Worm (Caenorhabditis elegans) whole organism, L1 larva: ENCODE data around the gene K10H10.4.
A peak's percentile ranks its signal among the peaks of the same experiment; 100 is the strongest.

Source experiments
- C04F5.9 ChIP-seq: sonication (generic microtip); optimal IDR thresholded peaks from 2 replicates; lab custom pipeline; 2016; ENCODE audit warnings: missing genetic modification characterization, missing compliant biosample characterization
- F16B12.6 ChIP-seq: fragments of 150-350 bp; optimal IDR thresholded peaks from 2 replicates; lab custom pipeline; 2014; ENCODE audit warnings: missing biosample characterization, missing genetic modification characterization
- Y116A8C.19 ChIP-seq: sonication (generic microtip); optimal IDR thresholded peaks from 2 replicates; lab custom pipeline; 2016; ENCODE audit warnings: missing compliant biosample characterization, missing genetic modification characterization, borderline replicate concordance
- aha-1 ChIP-seq: fragments of 150-350 bp; optimal IDR thresholded peaks from 2 replicates; lab custom pipeline; 2014; ENCODE audit warnings: missing biosample characterization, missing genetic modification characterization
- blmp-1 ChIP-seq: fragments of 150-350 bp; optimal IDR thresholded peaks from 2 replicates; lab custom pipeline; 2014; ENCODE audit warnings: missing biosample characterization, missing genetic modification characterization
- ceh-82 ChIP-seq, 3 experiments: fragments of 150-350 bp in 1 of 3; sonication (generic microtip) in 2 of 3; optimal IDR thresholded peaks; 2 replicates each; lab custom pipeline; 2014 to 2017; ENCODE audit warnings: missing biosample characterization in 3 of 3, missing genetic modification characterization in 3 of 3
- ceh-88 ChIP-seq: fragments of 200-800 bp; sonication (Bioruptor generic); IDR thresholded peaks from 2 replicates; pipeline ENCODE4 v1.3.6; 2022; ENCODE audit warnings: missing genetic modification characterization, missing compliant biosample characterization
- ceh-90 ChIP-seq: sonication (generic microtip); optimal IDR thresholded peaks from 2 replicates; lab custom pipeline; 2016; ENCODE audit warnings: missing genetic modification characterization, missing compliant biosample characterization
- dpl-1 ChIP-seq, 3 experiments: fragments of 150-350 bp in 2 of 3; sonication (generic microtip) in 1 of 3; optimal IDR thresholded peaks; 2 replicates each; lab custom pipeline; 2014 to 2017; ENCODE audit warnings: missing biosample characterization in 3 of 3, missing genetic modification characterization in 3 of 3, missing genetic modification reagents in 3 of 3
- dsc-1 ChIP-seq: sonication (generic microtip); optimal IDR thresholded peaks from 2 replicates; lab custom pipeline; 2016; ENCODE audit warnings: mild to moderate bottlenecking, missing genetic modification characterization, missing compliant biosample characterization
- efl-1 ChIP-seq, 4 experiments: fragments of 150-350 bp; optimal IDR thresholded peaks in 3 of 4; peaks in 1 of 4; 1 replicate in 1 of 4; 2 replicates in 3 of 4; lab custom pipeline; 2014; ENCODE audit warnings: missing biosample characterization in 2 of 4, missing genetic modification characterization in 2 of 4, missing genetic modification reagents in 2 of 4
- efl-3 ChIP-seq: fragments of 200-800 bp; sonication (Bioruptor generic); optimal IDR thresholded peaks from 2 replicates; lab custom pipeline; 2018; ENCODE audit warnings: mild to moderate bottlenecking, missing genetic modification characterization, missing compliant biosample characterization
- elt-2 ChIP-seq: sonication (generic microtip); optimal IDR thresholded peaks from 2 replicates; lab custom pipeline; 2016; ENCODE audit warnings: missing genetic modification characterization, mild to moderate bottlenecking, inconsistent platforms, missing compliant biosample characterization, missing genetic modification reagents
- ets-5 ChIP-seq: fragments of 200-800 bp; sonication (Bioruptor generic); IDR thresholded peaks from 2 replicates; pipeline ENCODE4 v1.3.6; 2022; ENCODE audit warnings: missing genetic modification characterization, missing compliant biosample characterization
- fkh-10 ChIP-seq: sonication (generic microtip); optimal IDR thresholded peaks from 2 replicates; lab custom pipeline; 2017; ENCODE audit warnings: missing biosample characterization, missing genetic modification reagents, missing genetic modification characterization
- fkh-8 ChIP-seq: sonication (generic microtip); optimal IDR thresholded peaks from 2 replicates; lab custom pipeline; 2016; ENCODE audit warnings: mild to moderate bottlenecking, missing genetic modification characterization, missing compliant biosample characterization
- fos-1 ChIP-seq: fragments of 150-350 bp; optimal IDR thresholded peaks from 2 replicates; lab custom pipeline; 2014; ENCODE audit warnings: missing biosample characterization, missing genetic modification characterization
- hlh-17 ChIP-seq: fragments of 200-800 bp; sonication (Bioruptor generic); optimal IDR thresholded peaks from 2 replicates; lab custom pipeline; 2018; ENCODE audit warnings: missing genetic modification characterization, mild to moderate bottlenecking, missing compliant biosample characterization, moderate library complexity, borderline replicate concordance
- hpl-2 ChIP-seq: fragments of 150-350 bp; optimal IDR thresholded peaks from 2 replicates; lab custom pipeline; 2014; ENCODE audit warnings: missing biosample characterization, missing genetic modification reagents, missing genetic modification characterization
- irx-1 ChIP-seq: sonication (generic microtip); optimal IDR thresholded peaks from 2 replicates; lab custom pipeline; 2016; ENCODE audit warnings: missing genetic modification characterization, missing compliant biosample characterization
- lin-14 ChIP-seq: fragments of 200-800 bp; sonication (Bioruptor generic); optimal IDR thresholded peaks from 2 replicates; lab custom pipeline; 2018; ENCODE audit warnings: mild to moderate bottlenecking, missing genetic modification characterization, moderate library complexity, missing compliant biosample characterization
- lir-3 ChIP-seq: sonication (generic microtip); optimal IDR thresholded peaks from 2 replicates; lab custom pipeline; 2016; ENCODE audit warnings: mild to moderate bottlenecking, missing genetic modification characterization, moderate library complexity, missing compliant biosample characterization; ENCODE audit not compliant: poor library complexity
- mab-9 ChIP-seq: fragments of 200-800 bp; sonication (Bioruptor generic); IDR thresholded peaks from 2 replicates; pipeline ENCODE4 v1.3.6; 2022; ENCODE audit warnings: missing genetic modification reagents, missing genetic modification characterization, missing compliant biosample characterization
- nhr-11 ChIP-seq: fragments of 150-350 bp; optimal IDR thresholded peaks from 2 replicates; lab custom pipeline; 2014; ENCODE audit warnings: missing biosample characterization, missing genetic modification characterization
- nhr-12 ChIP-seq: sonication (generic microtip); optimal IDR thresholded peaks from 2 replicates; lab custom pipeline; 2017; ENCODE audit warnings: missing biosample characterization, missing genetic modification characterization
- nhr-19 ChIP-seq: fragments of 200-800 bp; sonication (Bioruptor generic); conservative IDR thresholded peaks from 2 replicates; pipeline ENCODE4 v1.3.6; 2022; ENCODE audit warnings: missing genetic modification characterization, missing compliant biosample characterization
- nhr-20 ChIP-seq: sonication (generic microtip); optimal IDR thresholded peaks from 2 replicates; lab custom pipeline; 2016; ENCODE audit warnings: mild to moderate bottlenecking, missing genetic modification characterization, missing compliant biosample characterization
- nhr-237 ChIP-seq: fragments of 150-350 bp; optimal IDR thresholded peaks from 2 replicates; lab custom pipeline; 2014; ENCODE audit warnings: missing biosample characterization, missing genetic modification characterization
- nhr-28 ChIP-seq: fragments of 150-350 bp; optimal IDR thresholded peaks from 2 replicates; lab custom pipeline; 2014; ENCODE audit warnings: missing biosample characterization, missing genetic modification characterization
- nhr-76 ChIP-seq: sonication (generic microtip); optimal IDR thresholded peaks from 2 replicates; lab custom pipeline; 2017; ENCODE audit warnings: missing biosample characterization, missing genetic modification characterization
- nhr-84 ChIP-seq: sonication (generic microtip); optimal IDR thresholded peaks from 2 replicates; lab custom pipeline; 2017; ENCODE audit warnings: missing biosample characterization, missing genetic modification characterization
- nhr-85 ChIP-seq: sonication (generic microtip); peaks from one replicate; lab custom pipeline; 2016; ENCODE audit warnings: missing genetic modification characterization, inconsistent platforms, missing compliant biosample characterization
- pag-3 ChIP-seq: sonication (generic microtip); optimal IDR thresholded peaks from 2 replicates; lab custom pipeline; 2017; ENCODE audit warnings: missing genetic modification characterization, mild to moderate bottlenecking, missing compliant biosample characterization, antibody characterized with exemption, borderline replicate concordance; ENCODE audit not compliant: insufficient read depth
- pax-3 ChIP-seq: fragments of 200-800 bp; sonication (Bioruptor generic); optimal IDR thresholded peaks from 2 replicates; lab custom pipeline; 2018; ENCODE audit warnings: mild to moderate bottlenecking, missing genetic modification characterization, moderate library complexity, missing compliant biosample characterization
- skn-1 ChIP-seq: fragments of 150-350 bp; optimal IDR thresholded peaks from 2 replicates; lab custom pipeline; 2014; ENCODE audit warnings: missing biosample characterization, missing genetic modification characterization
- snu-23 ChIP-seq: sonication (generic microtip); optimal IDR thresholded peaks from 2 replicates; lab custom pipeline; 2016; ENCODE audit warnings: missing genetic modification characterization, missing compliant biosample characterization
- sox-4 ChIP-seq: sonication (generic microtip); optimal IDR thresholded peaks from 2 replicates; lab custom pipeline; 2016; ENCODE audit warnings: missing genetic modification characterization, missing compliant biosample characterization
- sptf-1 ChIP-seq: fragments of 150-350 bp; optimal IDR thresholded peaks from 2 replicates; lab custom pipeline; 2014; ENCODE audit warnings: missing biosample characterization, missing genetic modification characterization
- sup-37 ChIP-seq: fragments of 200-800 bp; sonication (Bioruptor generic); optimal IDR thresholded peaks from 2 replicates; lab custom pipeline; 2018; ENCODE audit warnings: mild to moderate bottlenecking, missing genetic modification characterization, missing compliant biosample characterization
- swsn-7 ChIP-seq: sonication (generic microtip); optimal IDR thresholded peaks from 2 replicates; lab custom pipeline; 2016; ENCODE audit warnings: missing genetic modification characterization, missing compliant biosample characterization
- unc-130 ChIP-seq: fragments of 150-350 bp; optimal IDR thresholded peaks from 2 replicates; lab custom pipeline; 2017; ENCODE audit warnings: missing biosample characterization, missing genetic modification characterization, inconsistent platforms
- unc-30 ChIP-seq: sonication (generic microtip); optimal IDR thresholded peaks from 2 replicates; lab custom pipeline; 2017; ENCODE audit warnings: missing biosample characterization, missing genetic modification characterization
- unc-62 ChIP-seq: fragments of 150-350 bp; optimal IDR thresholded peaks from 2 replicates; lab custom pipeline; 2014; ENCODE audit warnings: missing biosample characterization, missing genetic modification reagents, missing genetic modification characterization
- zag-1 ChIP-seq: fragments of 150-350 bp; optimal IDR thresholded peaks from 2 replicates; lab custom pipeline; 2014; ENCODE audit warnings: missing biosample characterization, missing genetic modification characterization

Gene K10H10.4

DNA sequence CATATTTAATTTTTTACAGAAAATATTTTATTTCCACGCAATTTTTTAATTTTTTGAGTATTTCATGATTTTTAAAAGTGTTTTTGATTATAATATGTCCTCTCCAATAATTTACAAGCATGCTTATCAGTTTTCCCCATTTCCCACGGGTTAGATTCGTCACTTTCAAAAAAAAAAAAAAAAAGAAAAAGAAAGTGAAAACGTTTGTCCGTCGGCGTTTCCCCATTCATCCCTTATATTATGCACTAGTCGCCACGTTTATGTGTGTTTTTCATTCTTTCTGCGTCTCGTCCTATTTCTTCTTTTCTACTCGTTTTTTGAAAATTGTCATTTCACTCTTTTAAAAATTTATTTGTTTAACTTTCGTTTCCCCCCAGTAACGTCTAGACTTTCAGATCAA is 10.8 kb upstream of the K10H10.4 start, which contains the start of gene vnut-1 (continued):
- TF ChIP-seq lin-14, result peak; percentile 59
- no peak for TF ChIP-seq C04F5.9 (tag; lab: Kevin White, UChicago)
- TF ChIP-seq sox-4 (tag; lab: Kevin White, UChicago), result no peak
- TF ChIP-seq hpl-2 (GFP tag; lab: Kevin White, UChicago), result no peak
- no peak for TF ChIP-seq Y116A8C.19 (tag; lab: Kevin White, UChicago)
- no peak for TF ChIP-seq F16B12.6 (tag; lab: Kevin White, UChicago)
- peak in 2 of 3 experiments; percentile 10 to 27 for TF ChIP-seq dpl-1 (GFP tag; optimal IDR thresholded peaks at IDR 0.05; lab: Kevin White, UChicago)
- peak in 1 of 3 experiments; percentile 7 for TF ChIP-seq ceh-82 (tag; optimal IDR thresholded peaks at IDR 0.05; lab: Kevin White, UChicago)
- TF ChIP-seq efl-1 (optimal IDR thresholded peaks at IDR 0.05; lab: Kevin White, UChicago), result peak; percentile 5 to 11
- TF ChIP-seq efl-1 (GFP tag; optimal IDR thresholded peaks at IDR 0.05 in 1 of 2; lab: Kevin White, UChicago), result peak; percentile 2 to 27
- TF ChIP-seq sup-37 (GFP tag; lab: Kevin White, UChicago), result no peak
- peak; percentile 72 for TF ChIP-seq nhr-85 (tag; lab: Kevin White, UChicago)
- TF ChIP-seq snu-23, result peak; percentile 36
- no peak for TF ChIP-seq sptf-1 (tag; lab: Kevin White, UChicago)
- TF ChIP-seq, all 84 proteins: peak for 16

DNA sequence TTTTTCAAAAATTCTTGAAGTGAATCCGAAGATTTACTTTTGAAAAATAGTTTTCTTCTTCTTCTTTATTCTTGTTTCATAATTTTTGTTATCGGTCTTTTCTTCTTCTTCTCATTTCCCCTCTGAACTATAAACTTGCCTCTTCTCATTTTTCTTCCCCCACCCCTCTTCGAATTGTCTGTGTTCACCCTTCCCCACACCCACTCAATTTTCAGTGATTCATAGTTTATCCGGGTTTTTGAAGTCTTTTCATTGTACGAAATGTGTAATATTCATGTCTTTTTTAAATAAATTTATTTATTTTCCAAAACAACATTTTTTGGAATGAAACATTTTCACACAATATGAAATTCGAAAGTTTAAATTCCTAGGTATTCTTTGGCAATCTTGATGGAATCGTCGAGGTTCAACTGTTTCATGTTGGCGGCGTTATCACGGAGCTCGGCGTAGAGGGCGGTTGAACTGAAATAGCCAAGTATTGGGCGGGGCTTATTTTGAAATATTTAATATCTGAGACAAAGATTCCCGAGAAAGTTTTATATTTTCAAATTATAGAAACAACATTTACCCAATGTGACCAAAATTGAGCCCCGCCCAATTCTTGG is 7.5 kb upstream of the K10H10.4 start:
- TF ChIP-seq fkh-8 (tag; lab: Kevin White, UChicago) (no peak), F16B12.6 (tag; lab: Kevin White, UChicago) (no peak), unc-130 (no peak), nhr-11 (tag; lab: Kevin White, UChicago) (no peak), sox-4 (tag; lab: Kevin White, UChicago) (no peak), aha-1 (tag; lab: Kevin White, UChicago) (no peak), nhr-19 (GFP tag; lab: Robert Waterston, UW) (no peak), nhr-76 (tag; lab: Kevin White, UChicago) (no peak), swsn-7 (tag; lab: Kevin White, UChicago) (no peak), unc-62 (GFP tag; lab: Kevin White, UChicago) (no peak), unc-30 (tag; lab: Kevin White, UChicago) (no peak), pax-3 (tag; lab: Kevin White, UChicago) (no peak), fos-1 (tag; lab: Kevin White, UChicago) (no peak), nhr-12 (tag; lab: Kevin White, UChicago) (no peak)

DNA sequence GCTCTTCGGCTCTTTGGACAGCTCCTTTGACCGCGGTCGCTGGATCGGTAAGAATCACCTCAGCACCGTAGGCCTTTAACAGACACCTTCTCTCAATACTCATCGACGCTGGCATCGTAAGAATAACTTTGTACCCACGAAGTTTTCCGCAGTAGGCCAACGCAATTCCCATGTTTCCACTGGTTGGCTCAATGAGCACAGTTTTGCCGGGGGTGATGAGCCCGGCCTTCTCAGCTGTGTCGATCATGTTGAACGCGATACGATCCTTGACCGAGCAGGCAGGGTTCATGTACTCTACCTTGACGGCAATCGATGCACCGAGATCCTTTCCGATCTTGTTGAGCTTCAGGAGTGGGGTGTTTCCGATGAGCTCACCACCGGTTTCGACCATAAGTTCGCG is 6.2 kb upstream of the K10H10.4 start:
- TF ChIP-seq swsn-7 (tag; lab: Kevin White, UChicago) (no peak), fos-1 (tag; lab: Kevin White, UChicago) (no peak), nhr-19 (GFP tag; lab: Robert Waterston, UW) (no peak), unc-130 (no peak), sox-4 (tag; lab: Kevin White, UChicago) (no peak), nhr-12 (tag; lab: Kevin White, UChicago) (no peak), sptf-1 (tag; lab: Kevin White, UChicago) (no peak), aha-1 (tag; lab: Kevin White, UChicago) (no peak), nhr-84 (tag; lab: Kevin White, UChicago) (no peak)
- TF ChIP-seq, all 84 proteins: peak for 0

DNA sequence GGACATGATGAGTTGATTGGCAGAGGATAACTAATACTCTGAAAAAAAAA is 6.0 kb upstream of the K10H10.4 start, which contains the start of gene cysl-2:
Gene cysl-2 (minus strand): TSS at position 38 of the 50 bp plus-strand sequence.
- no peak for TF ChIP-seq ceh-90 (tag; lab: Kevin White, UChicago)
- TF ChIP-seq hlh-17 (GFP tag; lab: Kevin White, UChicago), result no peak
- TF ChIP-seq irx-1, result no peak
- TF ChIP-seq sox-4 (tag; lab: Kevin White, UChicago), result no peak

DNA sequence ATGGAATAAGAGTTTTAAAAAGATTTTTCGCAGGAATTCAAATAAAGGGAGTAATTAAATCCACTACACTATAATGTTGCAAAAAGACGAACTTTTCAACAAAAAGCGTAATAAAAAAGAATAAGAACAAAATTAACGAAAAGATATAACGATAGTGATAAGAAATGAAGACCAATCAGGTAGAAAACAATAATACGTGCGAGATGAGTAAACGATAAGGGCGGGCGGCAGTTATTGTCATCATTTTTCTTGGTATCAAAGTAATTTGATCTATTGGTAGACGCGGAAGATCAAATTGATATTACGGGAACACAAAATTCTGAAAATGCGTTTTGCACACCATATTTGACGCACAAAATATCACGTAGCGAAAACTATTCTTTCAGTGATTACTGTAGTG is 5.8 kb upstream of the K10H10.4 start:
- peak; percentile 76 for TF ChIP-seq nhr-85 (tag; lab: Kevin White, UChicago)
- TF ChIP-seq pag-3, result no peak
- TF ChIP-seq skn-1 (tag; lab: Kevin White, UChicago), result peak; percentile 30
- peak; percentile 2 for TF ChIP-seq nhr-20 (tag; lab: Kevin White, UChicago)
- no peak for TF ChIP-seq lir-3 (tag; lab: Kevin White, UChicago)
- no peak for TF ChIP-seq fkh-8 (tag; lab: Kevin White, UChicago)
- no peak for TF ChIP-seq zag-1 (tag; lab: Kevin White, UChicago)
- TF ChIP-seq Y116A8C.19 (tag; lab: Kevin White, UChicago), result no peak
- no peak for TF ChIP-seq mab-9 (GFP tag; lab: Robert Waterston, UW)
- TF ChIP-seq ets-5 (GFP tag; lab: Robert Waterston, UW), result no peak
- no peak for TF ChIP-seq ceh-88 (GFP tag; lab: Robert Waterston, UW)
- TF ChIP-seq aha-1 (tag; lab: Kevin White, UChicago), result no peak
- TF ChIP-seq nhr-237 (tag; lab: Kevin White, UChicago), result no peak
- no peak for TF ChIP-seq fkh-10 (GFP tag; lab: Kevin White, UChicago)
- no peak for TF ChIP-seq dsc-1
- TF ChIP-seq nhr-28, result no peak
- no peak for TF ChIP-seq efl-3 (GFP tag; lab: Kevin White, UChicago)
- peak; percentile 49 for TF ChIP-seq elt-2 (tag; lab: Kevin White, UChicago)
- TF ChIP-seq blmp-1 (tag; lab: Kevin White, UChicago), result peak; percentile 33
